Worm (Caenorhabditis elegans): ENCODE results near the gene herd-1.

herd-1 gene

ce11 chrIII:12533900-12534299 lies 37.6 kb downstream of the herd-1 start:
- no peak for TF ChIP-seq nhr-76 (tag; optimal IDR thresholded peaks at IDR 0.05)
- TF ChIP-seq M03D4.4 (tag; optimal IDR thresholded peaks at IDR 0.05): no peak
- no peak for TF ChIP-seq mab-5 (tag; optimal IDR thresholded peaks at IDR 0.05)
- TF ChIP-seq lin-13 (tag; optimal IDR thresholded peaks at IDR 0.05): no peak
- no peak for TF ChIP-seq elt-3 (tag; optimal IDR thresholded peaks at IDR 0.05)
- TF ChIP-seq flh-1 (GFP tag; optimal IDR thresholded peaks at IDR 0.05): no peak
- no peak for TF ChIP-seq sem-2 (GFP tag; optimal IDR thresholded peaks at IDR 0.05)
- TF ChIP-seq unc-120 (tag; optimal IDR thresholded peaks at IDR 0.05; ENCODE audit: poor library complexity, severe bottlenecking): no peak
- no peak for TF ChIP-seq nhr-2 (tag; optimal IDR thresholded peaks at IDR 0.05)
- no peak for TF ChIP-seq nhr-237 (tag; optimal IDR thresholded peaks at IDR 0.05)
- TF ChIP-seq hlh-1 (tag; optimal IDR thresholded peaks at IDR 0.05): no peak
- TF ChIP-seq ham-2 (GFP tag; optimal IDR thresholded peaks at IDR 0.05): no peak
- TF ChIP-seq ceh-43 (GFP tag; optimal IDR thresholded peaks at IDR 0.05): no peak
- no peak for TF ChIP-seq elt-1 (tag; optimal IDR thresholded peaks at IDR 0.05; ENCODE audit: borderline replicate concordance, insufficient read depth)
- TF ChIP-seq pha-4 (tag; optimal IDR thresholded peaks at IDR 0.05): no peak

ce11 chrIII:12537239-12537845 lies 41.0 kb downstream of the herd-1 start:
- TF ChIP-seq sem-2 (GFP tag; optimal IDR thresholded peaks at IDR 0.05) (no peak), pha-4 (tag; optimal IDR thresholded peaks at IDR 0.05) (no peak), bed-3 (GFP tag; optimal IDR thresholded peaks at IDR 0.05) (no peak), unc-39 (tag; optimal IDR thresholded peaks at IDR 0.05) (no peak), elt-1 (tag; optimal IDR thresholded peaks at IDR 0.05; ENCODE audit: borderline replicate concordance, insufficient read depth) (no peak), cnd-1 (tag; optimal IDR thresholded peaks at IDR 0.05) (no peak), mls-2 (tag; optimal IDR thresholded peaks at IDR 0.05) (no peak), tbx-8 (GFP tag; optimal IDR thresholded peaks at IDR 0.05) (no peak), mep-1 (tag; optimal IDR thresholded peaks at IDR 0.05) (no peak), ham-2 (GFP tag; optimal IDR thresholded peaks at IDR 0.05) (no peak), nhr-28 (tag; optimal IDR thresholded peaks at IDR 0.05) (no peak), ceh-83 (GFP tag; optimal IDR thresholded peaks at IDR 0.05) (no peak), ceh-39 (tag; optimal IDR thresholded peaks at IDR 0.05) (no peak), mab-5 (tag; optimal IDR thresholded peaks at IDR 0.05) (no peak), sptf-1 (tag; optimal IDR thresholded peaks at IDR 0.05) (no peak), lin-13 (tag; optimal IDR thresholded peaks at IDR 0.05) (no peak)

ce11 chrIII:12540411-12540810 lies 44.1 kb downstream of the herd-1 start:
- TF ChIP-seq nhr-76 (tag; optimal IDR thresholded peaks at IDR 0.05) (no peak), unc-120 (tag; optimal IDR thresholded peaks at IDR 0.05; ENCODE audit: poor library complexity, severe bottlenecking) (no peak), tbx-8 (GFP tag; optimal IDR thresholded peaks at IDR 0.05) (no peak), nhr-2 (tag; optimal IDR thresholded peaks at IDR 0.05) (no peak), blmp-1 (tag; optimal IDR thresholded peaks at IDR 0.05) (no peak), ceh-83 (GFP tag; optimal IDR thresholded peaks at IDR 0.05) (no peak), nhr-28 (tag; optimal IDR thresholded peaks at IDR 0.05) (no peak)

ce11 chrIII:12542656-12543055 lies 46.3 kb downstream of the herd-1 start:
- TF ChIP-seq mab-5 (tag; optimal IDR thresholded peaks at IDR 0.05) (no peak), mls-2 (tag; optimal IDR thresholded peaks at IDR 0.05) (no peak), pha-4 (tag; optimal IDR thresholded peaks at IDR 0.05) (no peak), nhr-28 (tag; optimal IDR thresholded peaks at IDR 0.05) (no peak), unc-62 (GFP tag; optimal IDR thresholded peaks at IDR 0.05) (no peak), M03D4.4 (tag; optimal IDR thresholded peaks at IDR 0.05) (no peak), ceh-39 (tag; optimal IDR thresholded peaks at IDR 0.05) (no peak), blmp-1 (tag; optimal IDR thresholded peaks at IDR 0.05) (no peak), bed-3 (GFP tag; optimal IDR thresholded peaks at IDR 0.05) (no peak), mep-1 (tag; optimal IDR thresholded peaks at IDR 0.05) (no peak), ceh-43 (GFP tag; optimal IDR thresholded peaks at IDR 0.05) (no peak), unc-120 (tag; optimal IDR thresholded peaks at IDR 0.05; ENCODE audit: poor library complexity, severe bottlenecking) (no peak), nhr-237 (tag; optimal IDR thresholded peaks at IDR 0.05) (no peak), flh-1 (GFP tag; optimal IDR thresholded peaks at IDR 0.05) (no peak), nhr-2 (tag; optimal IDR thresholded peaks at IDR 0.05) (no peak)

ce11 chrIII:12548441-12548840 lies 52.1 kb downstream of the herd-1 start:
- TF ChIP-seq mls-2 (tag; optimal IDR thresholded peaks at IDR 0.05) (no peak), blmp-1 (tag; optimal IDR thresholded peaks at IDR 0.05) (no peak), sem-2 (GFP tag; optimal IDR thresholded peaks at IDR 0.05) (no peak), ceh-83 (GFP tag; optimal IDR thresholded peaks at IDR 0.05) (no peak), pha-4 (tag; optimal IDR thresholded peaks at IDR 0.05) (no peak), lin-13 (tag; optimal IDR thresholded peaks at IDR 0.05) (no peak), tbx-8 (GFP tag; optimal IDR thresholded peaks at IDR 0.05) (no peak), nhr-76 (tag; optimal IDR thresholded peaks at IDR 0.05) (no peak), nhr-237 (tag; optimal IDR thresholded peaks at IDR 0.05) (no peak), sptf-1 (tag; optimal IDR thresholded peaks at IDR 0.05) (no peak), ham-2 (GFP tag; optimal IDR thresholded peaks at IDR 0.05) (no peak), hlh-1 (tag; optimal IDR thresholded peaks at IDR 0.05) (no peak), nhr-2 (tag; optimal IDR thresholded peaks at IDR 0.05) (no peak)

All from whole organism, mixed stage, embryonic.